Fruit fly (Drosophila melanogaster) whole organism, embryonic: ENCODE data around the gene MYPT-75D.

Source experiments
- ATbp ChIP-seq: fragments of 200-800 bp; sonication (Bioruptor generic); optimal IDR thresholded peaks from 2 replicates; lab custom pipeline; 2017; ENCODE audit warnings: missing biosample characterization, mild to moderate bottlenecking, missing genetic modification characterization, missing genetic modification reagents
- Aef1 ChIP-seq: fragments of 200-800 bp; sonication (Bioruptor generic); IDR thresholded peaks from 3 replicates; pipeline ENCODE4 v1.3.6; 2022; ENCODE audit warnings: missing biosample characterization, missing genetic modification characterization
- Atf-2 ChIP-seq: fragments of 200-800 bp; sonication (Bioruptor generic); optimal IDR thresholded peaks from 2 replicates; lab custom pipeline; 2016; ENCODE audit warnings: missing biosample characterization, missing genetic modification characterization
- Atf6 ChIP-seq: fragments of 200-800 bp; sonication (Bioruptor generic); IDR thresholded peaks from 2 replicates; pipeline ENCODE4 v1.3.6; 2022; ENCODE audit warnings: missing biosample characterization, missing genetic modification characterization
- Awh ChIP-seq: fragments of 200-800 bp; sonication (Bioruptor generic); IDR thresholded peaks from 2 replicates; pipeline ENCODE4, ENCODE4 v1.3.6; 2022; ENCODE audit warnings: missing biosample characterization, missing genetic modification characterization
- B-H2 ChIP-seq: fragments of 200-800 bp; sonication (Bioruptor generic); optimal IDR thresholded peaks from 2 replicates; lab custom pipeline; 2018; ENCODE audit warnings: missing biosample characterization, mild to moderate bottlenecking, missing genetic modification characterization
- Bdp1 ChIP-seq: fragments of 200-800 bp; sonication (Bioruptor generic); optimal IDR thresholded peaks from 3 replicates; lab custom pipeline; 2016; ENCODE audit warnings: missing biosample characterization, missing genetic modification characterization
- Bgb ChIP-seq: fragments of 200-800 bp; sonication (Bioruptor generic); IDR thresholded peaks from 2 replicates; pipeline ENCODE4 v1.3.6; 2022; ENCODE audit warnings: missing biosample characterization, missing genetic modification characterization; ENCODE audit not compliant: partially characterized antibody
- CG10267 ChIP-seq: fragments of 200-800 bp; sonication (Bioruptor generic); optimal IDR thresholded peaks from 2 replicates; lab custom pipeline; 2018; ENCODE audit warnings: missing biosample characterization, mild to moderate bottlenecking, missing genetic modification characterization, moderate library complexity
- CG11456 ChIP-seq: fragments of 200-800 bp; sonication (Bioruptor generic); IDR thresholded peaks from 3 replicates; pipeline ENCODE4 v1.3.6; 2022; ENCODE audit warnings: missing biosample characterization, missing genetic modification characterization
- CG11504 ChIP-seq: fragments of 200-800 bp; sonication (Bioruptor generic); optimal IDR thresholded peaks from 3 replicates; lab custom pipeline; 2019; ENCODE audit warnings: missing biosample characterization, mild to moderate bottlenecking, missing genetic modification characterization, moderate library complexity
- CG15514 ChIP-seq: fragments of 200-800 bp; sonication (Bioruptor generic); optimal IDR thresholded peaks from 3 replicates; lab custom pipeline; 2017; ENCODE audit warnings: missing biosample characterization, missing genetic modification characterization, mild to moderate bottlenecking, moderate library complexity, missing genetic modification reagents
- CG1603 ChIP-seq: fragments of 200-800 bp; sonication (Bioruptor generic); optimal IDR thresholded peaks from 2 replicates; lab custom pipeline; 2019; ENCODE audit warnings: missing biosample characterization, mild to moderate bottlenecking, missing genetic modification characterization, moderate library complexity
- CG2120 ChIP-seq: fragments of 200-800 bp; sonication (Bioruptor generic); optimal IDR thresholded peaks from 3 replicates; lab custom pipeline; 2016; ENCODE audit warnings: missing biosample characterization, missing genetic modification characterization
- CG2712 ChIP-seq: fragments of 200-800 bp; optimal IDR thresholded peaks from 3 replicates; lab custom pipeline; 2019; ENCODE audit warnings: missing biosample characterization, mild to moderate bottlenecking, missing genetic modification characterization, moderate library complexity
- CG33213 ChIP-seq: fragments of 200-800 bp; sonication (Bioruptor generic); optimal IDR thresholded peaks from 3 replicates; lab custom pipeline; 2016; ENCODE audit warnings: missing biosample characterization, missing genetic modification characterization
- CG33557 ChIP-seq: fragments of 200-800 bp; sonication (Bioruptor generic); optimal IDR thresholded peaks from 2 replicates; lab custom pipeline; 2019; ENCODE audit warnings: missing biosample characterization, mild to moderate bottlenecking, missing genetic modification characterization, moderate library complexity
- CG3847 ChIP-seq: fragments of 200-800 bp; sonication (Bioruptor generic); IDR thresholded peaks from 2 replicates; pipeline ENCODE4 v1.3.6; 2022; ENCODE audit warnings: missing biosample characterization, missing genetic modification characterization
- CG4404 ChIP-seq: fragments of 200-800 bp; sonication (Bioruptor generic); IDR thresholded peaks from 2 replicates; pipeline ENCODE4 v1.3.6; 2022; ENCODE audit warnings: missing biosample characterization, missing genetic modification characterization
- CG4730 ChIP-seq: fragments of 200-800 bp; sonication (Bioruptor generic); IDR thresholded peaks from 2 replicates; pipeline ENCODE4 v1.3.6; 2022; ENCODE audit warnings: missing biosample characterization, missing genetic modification characterization
- CG4854 ChIP-seq: fragments of 200-800 bp; sonication (Bioruptor generic); optimal IDR thresholded peaks from 2 replicates; lab custom pipeline; 2016; ENCODE audit warnings: missing biosample characterization, missing genetic modification characterization, inconsistent platforms
- CG6791 ChIP-seq: fragments of 200-800 bp; sonication (Bioruptor generic); IDR thresholded peaks from 3 replicates; pipeline ENCODE4 v1.3.6; 2022; ENCODE audit warnings: missing biosample characterization, missing genetic modification characterization; ENCODE audit not compliant: partially characterized antibody
- CG7372 ChIP-seq: fragments of 200-800 bp; sonication (Bioruptor generic); IDR thresholded peaks from 2 replicates; pipeline ENCODE4 v1.3.6; 2022; ENCODE audit warnings: missing biosample characterization, missing genetic modification characterization
- CG7987 ChIP-seq: fragments of 200-800 bp; sonication (Bioruptor generic); optimal IDR thresholded peaks from 2 replicates; lab custom pipeline; 2018; ENCODE audit warnings: missing biosample characterization, mild to moderate bottlenecking, missing genetic modification characterization, moderate library complexity
- CG9609 ChIP-seq: fragments of 200-800 bp; sonication (Bioruptor generic); optimal IDR thresholded peaks from 3 replicates; lab custom pipeline; 2016; ENCODE audit warnings: missing biosample characterization, missing genetic modification characterization
- HLH54F ChIP-seq: fragments of 200-800 bp; sonication (Bioruptor generic); optimal IDR thresholded peaks from 3 replicates; lab custom pipeline; 2016; ENCODE audit warnings: missing biosample characterization, missing genetic modification characterization
- Hand ChIP-seq: fragments of 200-800 bp; sonication (Bioruptor generic); optimal IDR thresholded peaks from 2 replicates; lab custom pipeline; 2017; ENCODE audit warnings: mild to moderate bottlenecking, missing biosample characterization, missing genetic modification reagents, missing genetic modification characterization
- Hmx ChIP-seq: fragments of 200-800 bp; sonication (Bioruptor generic); optimal IDR thresholded peaks from 2 replicates; lab custom pipeline; 2016; ENCODE audit warnings: missing biosample characterization, missing genetic modification characterization
- Hr39 ChIP-seq: fragments of >200 bp; optimal IDR thresholded peaks from 2 replicates; lab custom pipeline; 2017
- Hsf ChIP-seq: fragments of 200-800 bp; sonication (Bioruptor generic); optimal IDR thresholded peaks from 3 replicates; lab custom pipeline; 2016; ENCODE audit warnings: missing biosample characterization, missing genetic modification characterization
- NC2α ChIP-seq: fragments of 200-800 bp; sonication (Bioruptor generic); optimal IDR thresholded peaks from 2 replicates; lab custom pipeline; 2016; ENCODE audit warnings: missing biosample characterization, missing genetic modification characterization
- Opbp ChIP-seq: fragments of 200-800 bp; sonication (Bioruptor generic); IDR thresholded peaks from 3 replicates; pipeline ENCODE4 v1.3.6; 2022; ENCODE audit warnings: missing biosample characterization, missing genetic modification characterization; ENCODE audit not compliant: partially characterized antibody
- Sry-δ ChIP-seq: fragments of 200-800 bp; sonication (Bioruptor generic); optimal IDR thresholded peaks from 2 replicates; lab custom pipeline; 2016; ENCODE audit warnings: missing biosample characterization, missing genetic modification characterization
- YL-1 ChIP-seq: fragments of 200-800 bp; sonication (Bioruptor generic); optimal IDR thresholded peaks from 3 replicates; lab custom pipeline; 2017; ENCODE audit warnings: missing biosample characterization, mild to moderate bottlenecking, missing genetic modification characterization
- ase ChIP-seq: fragments of 200-800 bp; sonication (Bioruptor generic); IDR thresholded peaks from 3 replicates; pipeline ENCODE4 v1.3.6; 2022; ENCODE audit warnings: missing biosample characterization, missing genetic modification characterization
- bigmax ChIP-seq: fragments of 200-800 bp; sonication (Bioruptor generic); optimal IDR thresholded peaks from 2 replicates; lab custom pipeline; 2018; ENCODE audit warnings: missing biosample characterization, mild to moderate bottlenecking, missing genetic modification characterization
- dmrt11E ChIP-seq: fragments of 200-800 bp; sonication (Bioruptor generic); optimal IDR thresholded peaks from 3 replicates; lab custom pipeline; 2018; ENCODE audit warnings: missing biosample characterization, mild to moderate bottlenecking, missing genetic modification characterization, moderate library complexity
- gsb ChIP-seq: fragments of 200-800 bp; sonication (Bioruptor generic); IDR thresholded peaks from 2 replicates; pipeline ENCODE4 v1.3.6; 2022; ENCODE audit warnings: missing biosample characterization, missing genetic modification characterization
- ind ChIP-seq: fragments of 200-800 bp; sonication (Bioruptor generic); optimal IDR thresholded peaks from 3 replicates; lab custom pipeline; 2016; ENCODE audit warnings: missing biosample characterization, missing genetic modification characterization
- knrl ChIP-seq: fragments of 200-800 bp; sonication (Bioruptor generic); IDR thresholded peaks from 3 replicates; pipeline ENCODE4 v1.3.6; 2022; ENCODE audit warnings: missing biosample characterization, missing genetic modification characterization; ENCODE audit not compliant: partially characterized antibody
- lab ChIP-seq: fragments of 200-800 bp; sonication (Bioruptor generic); optimal IDR thresholded peaks from 3 replicates; lab custom pipeline; 2017; ENCODE audit warnings: missing biosample characterization, missing genetic modification characterization, mild to moderate bottlenecking, moderate library complexity, missing genetic modification reagents
- nerfin-2 ChIP-seq: fragments of 200-800 bp; sonication (Bioruptor generic); IDR thresholded peaks from 2 replicates; pipeline ENCODE4 v1.3.6; 2022; ENCODE audit warnings: missing biosample characterization, missing genetic modification characterization; ENCODE audit not compliant: partially characterized antibody
- sens ChIP-seq: fragments of 200-800 bp; sonication (Bioruptor generic); peaks from one replicate; lab custom pipeline; 2016; ENCODE audit warnings: missing biosample characterization, missing genetic modification characterization
- sr ChIP-seq: fragments of 200-800 bp; sonication (Bioruptor generic); IDR thresholded peaks from 3 replicates; pipeline ENCODE4 v1.3.6; 2022; ENCODE audit warnings: missing biosample characterization, missing genetic modification characterization
- ssp ChIP-seq: fragments of 200-800 bp; sonication (Bioruptor generic); IDR thresholded peaks from 2 replicates; pipeline ENCODE4 v1.3.6; 2022; ENCODE audit warnings: missing biosample characterization, missing genetic modification characterization
- tna ChIP-seq: fragments of 200-800 bp; sonication (Bioruptor generic); IDR thresholded peaks from 2 replicates; pipeline ENCODE4 v1.3.6; 2022; ENCODE audit warnings: missing biosample characterization, missing genetic modification characterization; ENCODE audit not compliant: partially characterized antibody
- trem ChIP-seq: fragments of 200-800 bp; optimal IDR thresholded peaks from 3 replicates; lab custom pipeline; 2019; ENCODE audit warnings: missing biosample characterization, mild to moderate bottlenecking, missing genetic modification characterization, moderate library complexity
- vfl ChIP-seq: fragments of 200-800 bp; sonication (Bioruptor generic); optimal IDR thresholded peaks from 2 replicates; lab custom pipeline; 2016; ENCODE audit warnings: missing biosample characterization, missing genetic modification characterization

Gene MYPT-75D

DNA sequence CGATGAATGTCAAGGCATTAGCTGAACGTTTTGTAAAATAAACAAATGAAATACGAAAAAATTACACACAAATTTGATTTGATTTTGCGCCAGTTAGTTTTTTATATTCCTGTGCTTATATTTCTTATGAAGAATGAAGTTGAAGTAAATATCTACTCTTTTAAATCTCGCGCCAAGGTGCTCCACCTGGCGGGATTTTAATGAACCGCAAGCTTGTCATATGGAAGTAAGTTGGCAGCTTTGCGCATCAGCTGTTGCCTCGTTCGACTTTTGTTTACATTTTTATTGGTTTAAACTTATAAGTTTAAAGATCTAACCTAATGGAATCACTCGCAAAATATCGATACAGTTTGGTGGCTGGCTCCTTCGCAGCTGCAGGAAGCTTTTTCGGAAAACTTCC is 41.4 kb downstream of the MYPT-75D start, which contains the start of gene CG42495 (continued):
- TF ChIP-seq Bgb (peak; percentile 35; the same call in 1 of the 2 replicates), CG4854 (GFP tag; lab: Kevin White, UChicago) (no peak), ase (GFP tag; lab: Robert Waterston, UW) (no peak), sens (GFP tag; lab: Kevin White, UChicago) (peak; percentile 82), ATbp (GFP tag; lab: Kevin White, UChicago) (no peak), CG10267 (tag; lab: Kevin White, UChicago) (peak; percentile 15), Sry-δ (peak; percentile 24), CG15514 (GFP tag; lab: Kevin White, UChicago) (peak; percentile 70), NC2α (GFP tag; lab: Kevin White, UChicago) (no peak), trem (tag; lab: Kevin White, UChicago) (peak; percentile 99), Hsf (GFP tag; lab: Kevin White, UChicago) (no peak), CG7372 (no peak), YL-1 (GFP tag; lab: Kevin White, UChicago) (peak; percentile 61), CG1603 (tag; lab: Kevin White, UChicago) (peak; percentile 72), CG11456 (no peak; the same call in 2 of the 3 replicates), CG33213 (GFP tag; lab: Kevin White, UChicago) (peak; percentile 21), nerfin-2 (no peak), CG3847 (GFP tag; lab: Robert Waterston, UW) (peak; percentile 36; the same call in 1 of the 2 replicates), Atf6 (GFP tag; lab: Robert Waterston, UW) (peak; percentile 27; the same call in 1 of the 2 replicates)

DNA sequence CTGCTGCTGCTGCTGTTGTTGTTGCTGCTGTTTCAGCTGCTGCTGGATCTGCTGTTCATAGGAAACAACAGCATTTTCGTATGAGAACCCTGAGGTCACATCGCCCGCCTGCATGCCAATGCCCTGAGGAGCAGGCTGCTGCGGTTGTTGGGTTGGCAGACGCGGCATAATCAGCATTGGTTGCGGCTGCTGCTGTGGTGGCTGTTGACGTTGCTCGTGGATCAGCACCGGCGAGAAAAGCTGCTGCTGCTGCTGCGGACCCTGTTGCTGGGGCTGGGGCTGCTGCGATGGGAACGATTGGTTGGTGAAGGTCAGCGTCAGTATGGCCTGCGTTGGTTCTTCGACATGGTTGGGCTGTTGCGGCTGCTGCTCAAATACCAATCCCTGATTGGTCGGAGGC is 44.1 kb downstream of the MYPT-75D start:
- no peak for TF ChIP-seq CG33557 (GFP tag; lab: Kevin White, UChicago)
- TF ChIP-seq dmrt11E (tag; lab: Kevin White, UChicago): no peak

DNA sequence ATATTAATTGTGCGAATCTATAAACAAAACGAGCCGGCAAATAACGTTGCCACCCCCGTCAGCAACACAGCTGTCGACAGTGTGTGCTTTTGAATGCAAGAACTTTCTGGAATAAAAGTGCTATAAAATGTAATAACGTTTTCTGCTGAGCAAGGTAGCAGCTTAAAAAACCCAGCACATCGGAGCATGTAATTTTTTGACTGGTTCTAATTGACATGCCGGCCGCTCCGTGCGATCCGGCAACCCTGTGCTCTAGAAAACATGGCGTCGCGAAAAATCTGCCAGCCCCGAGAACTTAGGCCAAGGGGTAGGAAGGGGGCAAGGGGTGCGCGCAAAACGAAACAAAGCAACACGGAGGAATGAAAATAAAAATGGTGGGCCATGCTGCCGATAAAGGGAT is 46.4 kb downstream of the MYPT-75D start:
- TF ChIP-seq ind (GFP tag; lab: Kevin White, UChicago) (peak; percentile 40), tna (peak; percentile 19; the same call in 1 of the 2 replicates), Bdp1 (GFP tag; lab: Kevin White, UChicago) (no peak), Bgb (peak; percentile 57), CG33213 (GFP tag; lab: Kevin White, UChicago) (peak; percentile 14), vfl (GFP tag; lab: Kevin White, UChicago) (peak; percentile 1), Awh (no peak), CG4730 (GFP tag; lab: Robert Waterston, UW) (no peak), CG33557 (GFP tag; lab: Kevin White, UChicago) (no peak), CG2712 (tag; lab: Kevin White, UChicago) (peak; percentile 17), Hand (GFP tag; lab: Kevin White, UChicago) (no peak), CG7987 (GFP tag; lab: Kevin White, UChicago) (no peak), lab (GFP tag; lab: Kevin White, UChicago) (no peak), CG9609 (GFP tag; lab: Kevin White, UChicago) (no peak), knrl (0 out of 3 replicates have a peak, but pooled peaks have one; percentile 17), Atf-2 (GFP tag; lab: Kevin White, UChicago) (no peak), Hr39 (lab: Kevin White, UChicago) (no peak), Hmx (GFP tag; lab: Kevin White, UChicago) (no peak), gsb (GFP tag; lab: Robert Waterston, UW) (no peak), CG11504 (peak; percentile 50), CG2120 (GFP tag; lab: Kevin White, UChicago) (peak; percentile 53), CG3847 (GFP tag; lab: Robert Waterston, UW) (peak; percentile 61), Aef1 (GFP tag; lab: Robert Waterston, UW) (no peak), HLH54F (peak; percentile 31), sr (no peak), CG6791 (GFP tag; lab: Robert Waterston, UW) (peak; percentile 31; the same call in 1 of the 3 replicates), ssp (no peak), CG4404 (GFP tag; lab: Robert Waterston, UW) (no peak), Opbp (GFP tag; lab: Robert Waterston, UW) (0 out of 3 replicates have a peak, but pooled peaks have one; percentile 31), bigmax (GFP tag; lab: Kevin White, UChicago) (peak; percentile 64), B-H2 (GFP tag; lab: Kevin White, UChicago) (no peak)
